Worm (Caenorhabditis elegans) whole organism, mixed stage, embryonic: ENCODE data around the gene M142.5.

Experiments
- ceh-83 ChIP-seq: fragments of 200-800 bp; sonication (Bioruptor generic); optimal IDR thresholded peaks from 2 replicates; lab custom pipeline; 2018; ENCODE audit warnings: mild to moderate bottlenecking, missing genetic modification characterization, missing compliant biosample characterization
- elt-1 ChIP-seq: sonication (generic microtip); optimal IDR thresholded peaks from 2 replicates; lab custom pipeline; 2017; ENCODE audit warnings: missing genetic modification characterization, mild to moderate bottlenecking, missing compliant biosample characterization, antibody characterized with exemption, moderate library complexity, borderline replicate concordance; ENCODE audit not compliant: insufficient read depth
- lin-13 ChIP-seq: fragments of 150-350 bp; optimal IDR thresholded peaks from 2 replicates; lab custom pipeline; 2014; ENCODE audit warnings: missing biosample characterization, missing genetic modification characterization
- lsy-2 ChIP-seq: fragments of 150-350 bp; optimal IDR thresholded peaks from 2 replicates; lab custom pipeline; 2014; ENCODE audit warnings: missing biosample characterization, missing genetic modification characterization
- mab-5 ChIP-seq: fragments of 150-350 bp; optimal IDR thresholded peaks from 2 replicates; lab custom pipeline; 2014; ENCODE audit warnings: missing biosample characterization, missing genetic modification characterization
- nhr-237 ChIP-seq: fragments of 150-350 bp; optimal IDR thresholded peaks from 2 replicates; lab custom pipeline; 2014; ENCODE audit warnings: missing biosample characterization, missing genetic modification characterization
- snpc-4 ChIP-seq: fragments of 150-350 bp; optimal IDR thresholded peaks from 2 replicates; lab custom pipeline; 2014; ENCODE audit warnings: missing biosample characterization, missing genetic modification characterization
- unc-39 ChIP-seq: fragments of 150-350 bp; optimal IDR thresholded peaks from 2 replicates; lab custom pipeline; 2014; ENCODE audit warnings: missing biosample characterization, missing genetic modification characterization

ce11 chrIII:10881462-10881861 lies 49.5 kb upstream of the M142.5 start, which contains the start of gene athp-1:
- TF ChIP-seq ceh-83 (GFP tag; lab: Kevin White, UChicago) (no peak), elt-1 (no peak), lin-13 (no peak), nhr-237 (tag; lab: Kevin White, UChicago) (no peak), mab-5 (tag; lab: Kevin White, UChicago) (no peak), lsy-2 (tag; lab: Kevin White, UChicago) (no peak), unc-39 (tag; lab: Kevin White, UChicago) (no peak), snpc-4 (no peak)
